Fruit fly (Drosophila melanogaster) whole organism, adult: ENCODE data around the gene Eig71Eb.

Source experiments
- CG11617 ChIP-seq: fragments of 200-800 bp; sonication (Bioruptor generic); optimal IDR thresholded peaks from 2 replicates; lab custom pipeline; 2017; ENCODE audit warnings: mild to moderate bottlenecking, missing biosample characterization, missing genetic modification reagents, missing genetic modification characterization
- CG12768 ChIP-seq: fragments of 200-800 bp; sonication (Bioruptor generic); optimal IDR thresholded peaks from 2 replicates; lab custom pipeline; 2017; ENCODE audit warnings: missing biosample characterization, missing genetic modification characterization, mild to moderate bottlenecking, moderate library complexity, missing genetic modification reagents
- CG7045 ChIP-seq: fragments of 200-800 bp; sonication (Bioruptor generic); optimal IDR thresholded peaks from 2 replicates; lab custom pipeline; 2017; ENCODE audit warnings: missing biosample characterization, mild to moderate bottlenecking, missing genetic modification characterization
- Clk ChIP-seq: fragments of 200-800 bp; sonication (Bioruptor generic); optimal IDR thresholded peaks from 2 replicates; lab custom pipeline; 2017; ENCODE audit warnings: missing biosample characterization, missing genetic modification characterization
- Crg-1 ChIP-seq: fragments of 200-800 bp; sonication (Bioruptor generic); optimal IDR thresholded peaks from 2 replicates; lab custom pipeline; 2016; ENCODE audit warnings: missing biosample characterization, missing genetic modification characterization
- Hr96 ChIP-seq: fragments of 200-800 bp; sonication (Bioruptor generic); optimal IDR thresholded peaks from 2 replicates; lab custom pipeline; 2016; ENCODE audit warnings: missing biosample characterization, missing genetic modification characterization
- ovo ChIP-seq: fragments of 200-800 bp; sonication (Bioruptor generic); optimal IDR thresholded peaks from 2 replicates; lab custom pipeline; 2016; ENCODE audit warnings: missing biosample characterization, missing genetic modification characterization
- tj ChIP-seq: fragments of 200-800 bp; sonication (Bioruptor generic); optimal IDR thresholded peaks from 3 replicates; lab custom pipeline; 2017; ENCODE audit warnings: missing biosample characterization, mild to moderate bottlenecking, missing genetic modification characterization, moderate library complexity

DNA sequence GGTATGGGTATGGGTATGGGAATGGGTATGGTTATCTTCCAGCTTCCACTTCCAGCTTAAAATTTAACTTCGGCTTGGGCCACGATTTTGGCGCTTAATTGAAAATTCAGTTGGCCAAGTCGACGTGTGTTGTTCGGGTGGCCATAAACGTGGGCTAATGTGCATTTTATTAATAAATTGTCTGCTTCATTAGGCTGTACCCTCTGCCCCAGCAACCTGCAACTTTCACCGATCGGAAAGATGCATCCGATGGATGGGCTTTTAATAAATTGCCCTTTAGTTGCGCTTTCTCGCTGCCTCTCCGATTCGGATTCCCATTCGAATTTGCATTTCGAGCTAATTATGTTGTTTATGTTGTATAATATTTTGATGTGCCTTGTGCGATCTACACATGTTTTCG lies 45.5 kb downstream of the Eig71Eb start:
- no peak for TF ChIP-seq ovo (GFP tag; lab: Kevin White, UChicago)
- TF ChIP-seq CG11617 (GFP tag; lab: Kevin White, UChicago): no peak
- TF ChIP-seq Clk (GFP tag; lab: Kevin White, UChicago): no peak
- no peak for TF ChIP-seq CG12768 (GFP tag; lab: Kevin White, UChicago)
- no peak for TF ChIP-seq Crg-1 (GFP tag; lab: Kevin White, UChicago)
- no peak for TF ChIP-seq tj (GFP tag; lab: Kevin White, UChicago)
- no peak for TF ChIP-seq Hr96
- TF ChIP-seq CG7045 (GFP tag; lab: Kevin White, UChicago): no peak
